Worm (Caenorhabditis elegans) whole organism, L4 larva: ENCODE measurements around the gene C53A5.9.
A peak's percentile ranks its signal among the peaks of the same experiment; 100 is the strongest.

Source experiments
- D1046.2 ChIP-seq: fragments of 200-800 bp; sonication (Bioruptor generic); IDR thresholded peaks from 2 replicates; pipeline ENCODE4 v1.3.6; 2022; ENCODE audit warnings: missing genetic modification characterization, missing compliant biosample characterization
- Y48G9A.11 ChIP-seq: fragments of 200-800 bp; sonication (Bioruptor generic); IDR thresholded peaks from 2 replicates; pipeline ENCODE4 v1.3.6; 2022; ENCODE audit warnings: missing genetic modification reagents, missing genetic modification characterization, missing compliant biosample characterization
- Y75B8A.6 ChIP-seq: fragments of 200-800 bp; sonication (Bioruptor generic); IDR thresholded peaks from 2 replicates; pipeline ENCODE4 v1.3.6; 2022; ENCODE audit warnings: missing genetic modification reagents, missing genetic modification characterization, missing compliant biosample characterization
- ama-1 ChIP-seq: fragments of 150-350 bp; optimal IDR thresholded peaks from 2 replicates; lab custom pipeline; 2014; ENCODE audit warnings: inconsistent platforms, mixed read lengths
- attf-4 ChIP-seq: sonication (generic microtip); optimal IDR thresholded peaks from 3 replicates; lab custom pipeline; 2017; ENCODE audit warnings: missing biosample characterization, missing genetic modification characterization
- ceh-28 ChIP-seq: fragments of 150-350 bp; optimal IDR thresholded peaks from 2 replicates; lab custom pipeline; 2014; ENCODE audit warnings: missing biosample characterization, missing genetic modification reagents, missing genetic modification characterization
- ceh-82 ChIP-seq: sonication (generic microtip); optimal IDR thresholded peaks from 2 replicates; lab custom pipeline; 2017; ENCODE audit warnings: missing biosample characterization, missing genetic modification characterization
- cey-2 ChIP-seq: sonication (generic microtip); optimal IDR thresholded peaks from 3 replicates; lab custom pipeline; 2017; ENCODE audit warnings: missing genetic modification characterization, mild to moderate bottlenecking, missing compliant biosample characterization, antibody characterized with exemption, borderline replicate concordance; ENCODE audit not compliant: insufficient read depth
- daf-16 ChIP-seq, 3 experiments: sonication (generic microtip); optimal IDR thresholded peaks; 2 replicates each; lab custom pipeline; 2016 to 2017; ENCODE audit warnings: missing genetic modification characterization in 3 of 3, missing genetic modification reagents in 3 of 3, mild to moderate bottlenecking in 2 of 3, missing compliant biosample characterization in 2 of 3, missing biosample characterization in 1 of 3, moderate library complexity in 1 of 3
- daf-19 ChIP-seq: fragments of 200-800 bp; sonication (Bioruptor generic); conservative IDR thresholded peaks from 2 replicates; pipeline ENCODE4 v1.3.6; 2022; ENCODE audit warnings: missing genetic modification characterization, missing compliant biosample characterization
- dve-1 ChIP-seq: sonication (generic microtip); optimal IDR thresholded peaks from 2 replicates; lab custom pipeline; 2017; ENCODE audit warnings: antibody characterized with exemption, mild to moderate bottlenecking, missing genetic modification characterization, missing compliant biosample characterization; ENCODE audit not compliant: insufficient read depth
- egl-27 ChIP-seq: sonication (generic microtip); optimal IDR thresholded peaks from 3 replicates; lab custom pipeline; 2017; ENCODE audit warnings: missing biosample characterization, missing genetic modification reagents, missing genetic modification characterization
- egl-43 ChIP-seq: fragments of 200-800 bp; sonication (Bioruptor generic); IDR thresholded peaks from 2 replicates; pipeline ENCODE4 v1.3.6; 2022; ENCODE audit warnings: missing genetic modification reagents, missing genetic modification characterization, missing compliant biosample characterization
- hlh-11 ChIP-seq: fragments of 200-800 bp; sonication (Bioruptor generic); optimal IDR thresholded peaks from 2 replicates; lab custom pipeline; 2018; ENCODE audit warnings: mild to moderate bottlenecking, missing genetic modification characterization, missing compliant biosample characterization
- hlh-30 ChIP-seq: sonication (generic microtip); optimal IDR thresholded peaks from 2 replicates; lab custom pipeline; 2017; ENCODE audit warnings: antibody characterized with exemption, mild to moderate bottlenecking, missing genetic modification characterization, missing compliant biosample characterization; ENCODE audit not compliant: insufficient read depth
- lin-15B ChIP-seq: fragments of 150-350 bp; sonication (generic microtip); optimal IDR thresholded peaks from 3 replicates; lab custom pipeline; 2014; ENCODE audit warnings: missing biosample characterization, missing genetic modification characterization
- lin-39 ChIP-seq: fragments of 150-350 bp; optimal IDR thresholded peaks from 2 replicates; lab custom pipeline; 2014; ENCODE audit warnings: missing biosample characterization, missing genetic modification reagents, missing genetic modification characterization
- lir-3 ChIP-seq: sonication (generic microtip); optimal IDR thresholded peaks from 2 replicates; lab custom pipeline; 2016; ENCODE audit warnings: mild to moderate bottlenecking, missing genetic modification characterization, missing compliant biosample characterization
- lsy-2 ChIP-seq, 2 experiments: fragments of 150-350 bp in 1 of 2; sonication (generic microtip) in 1 of 2; optimal IDR thresholded peaks; 2 replicates each; lab custom pipeline; 2014 to 2017; ENCODE audit warnings: missing biosample characterization in 2 of 2, missing genetic modification characterization in 2 of 2
- madf-9 ChIP-seq: fragments of 200-800 bp; sonication (Bioruptor generic); conservative IDR thresholded peaks from 2 replicates; pipeline ENCODE4 v1.3.6; 2022; ENCODE audit warnings: missing genetic modification reagents, missing genetic modification characterization, missing compliant biosample characterization
- mdl-1 ChIP-seq, 2 experiments: fragments of 150-350 bp in 1 of 2; sonication (generic microtip) in 1 of 2; optimal IDR thresholded peaks; 2 replicates each; lab custom pipeline; 2014 to 2017; ENCODE audit warnings: missing biosample characterization in 2 of 2, missing genetic modification characterization in 2 of 2
- mep-1 ChIP-seq: fragments of 150-350 bp; sonication (generic microtip); optimal IDR thresholded peaks from 3 replicates; lab custom pipeline; 2014; ENCODE audit warnings: missing biosample characterization, missing genetic modification characterization
- mxl-3 ChIP-seq: fragments of 200-800 bp; sonication (Bioruptor generic); optimal IDR thresholded peaks from 2 replicates; lab custom pipeline; 2018; ENCODE audit warnings: mild to moderate bottlenecking, missing genetic modification characterization, missing compliant biosample characterization
- nhr-237 ChIP-seq: sonication (generic microtip); optimal IDR thresholded peaks from 2 replicates; lab custom pipeline; 2017; ENCODE audit warnings: missing biosample characterization, missing genetic modification characterization
- nhr-28 ChIP-seq: fragments of 150-350 bp; optimal IDR thresholded peaks from 2 replicates; lab custom pipeline; 2014; ENCODE audit warnings: missing biosample characterization, missing genetic modification characterization
- nhr-48 ChIP-seq: sonication (generic microtip); optimal IDR thresholded peaks from 2 replicates; lab custom pipeline; 2016; ENCODE audit warnings: mild to moderate bottlenecking, missing genetic modification characterization, missing compliant biosample characterization
- nhr-6 ChIP-seq: fragments of 150-350 bp; optimal IDR thresholded peaks from 2 replicates; lab custom pipeline; 2014; ENCODE audit warnings: missing biosample characterization, missing genetic modification characterization
- nhr-76 ChIP-seq: fragments of 150-350 bp; optimal IDR thresholded peaks from 2 replicates; lab custom pipeline; 2014; ENCODE audit warnings: missing biosample characterization, missing genetic modification characterization
- nhr-77 ChIP-seq: fragments of 150-350 bp; optimal IDR thresholded peaks from 2 replicates; lab custom pipeline; 2014; ENCODE audit warnings: missing biosample characterization, missing genetic modification characterization
- rbr-2 ChIP-seq: sonication (generic microtip); optimal IDR thresholded peaks from 2 replicates; lab custom pipeline; 2016; ENCODE audit warnings: missing genotype, missing genetic modification characterization, missing compliant biosample characterization
- snpc-1.2 ChIP-seq: fragments of 200-800 bp; sonication (Bioruptor generic); IDR thresholded peaks from 2 replicates; pipeline ENCODE4 v1.3.6; 2022; ENCODE audit warnings: missing genetic modification reagents, missing genetic modification characterization, missing compliant biosample characterization
- snpc-4 ChIP-seq: fragments of 150-350 bp; optimal IDR thresholded peaks from 2 replicates; lab custom pipeline; 2014; ENCODE audit warnings: missing biosample characterization, missing genetic modification characterization
- spr-3 ChIP-seq: fragments of 200-800 bp; sonication (Bioruptor generic); optimal IDR thresholded peaks from 2 replicates; lab custom pipeline; 2018; ENCODE audit warnings: mild to moderate bottlenecking, missing genetic modification characterization, missing compliant biosample characterization
- tra-1 ChIP-seq: fragments of 200-800 bp; sonication (Bioruptor generic); IDR thresholded peaks from 2 replicates; pipeline ENCODE4 v1.3.6; 2022; ENCODE audit warnings: missing genetic modification reagents, missing genetic modification characterization, missing compliant biosample characterization
- unc-39 ChIP-seq: sonication (generic microtip); optimal IDR thresholded peaks from 2 replicates; lab custom pipeline; 2017; ENCODE audit warnings: missing biosample characterization, missing genetic modification characterization
- unc-62 ChIP-seq, 3 experiments: fragments of 150-350 bp in 1 of 3; sonication (generic microtip); optimal IDR thresholded peaks in 2 of 3; peaks in 1 of 3; 1 replicate in 1 of 3; 2 replicates in 2 of 3; lab custom pipeline; 2014 to 2017; ENCODE audit warnings: missing biosample characterization in 3 of 3, missing genetic modification characterization in 3 of 3, missing genetic modification reagents in 3 of 3, missing genotype in 1 of 3
- zfp-2 ChIP-seq: sonication (generic microtip); optimal IDR thresholded peaks from 2 replicates; lab custom pipeline; 2016; ENCODE audit warnings: mild to moderate bottlenecking, missing genetic modification characterization, missing compliant biosample characterization
- zfp-3 ChIP-seq: fragments of 200-800 bp; sonication (Bioruptor generic); conservative IDR thresholded peaks from 2 replicates; pipeline ENCODE4 v1.3.6; 2022; ENCODE audit warnings: missing genetic modification reagents, missing genetic modification characterization, missing compliant biosample characterization
- ztf-7 ChIP-seq: fragments of 150-350 bp; optimal IDR thresholded peaks from 2 replicates; lab custom pipeline; 2014; ENCODE audit warnings: missing biosample characterization, missing genetic modification characterization

C53A5.9 gene

ce11 chrV:14521000-14521399 lies 37.7 kb downstream of the C53A5.9 start, which contains the start of gene C53A5.17:
C53A5.17 (minus strand) TSS chrV:14521100.
- TF ChIP-seq nhr-6 (tag; lab: Kevin White, UChicago) (no peak), unc-62 (GFP tag; optimal IDR thresholded peaks at IDR 0.05 in 1 of 2; lab: Kevin White, UChicago) (peak in 1 of 2 experiments; percentile 32), unc-62 (tag; optimal IDR thresholded peaks at IDR 0.05; lab: Kevin White, UChicago) (no peak)
- TF ChIP-seq, all 104 proteins: peak for 1

DNA sequence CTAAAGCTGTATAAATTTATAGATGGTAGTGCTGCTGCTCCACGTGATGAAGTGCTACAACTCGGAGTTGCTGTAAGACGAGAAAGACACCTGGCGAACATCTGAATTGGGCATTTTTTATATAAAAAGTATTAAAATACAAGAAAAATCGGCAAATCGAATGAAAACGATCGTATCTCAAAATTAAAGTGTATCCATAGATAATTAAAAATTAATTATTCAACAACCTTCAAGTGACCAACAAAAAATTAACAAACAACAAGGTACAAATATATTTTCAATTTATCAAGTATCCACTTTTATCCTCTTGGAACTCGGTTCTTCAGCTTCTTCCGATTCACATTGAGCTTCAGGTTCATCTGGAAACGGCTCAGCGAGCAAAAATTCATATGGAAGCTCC lies 39.4 kb downstream of the C53A5.9 start, which contains the start of gene R02D5.8:
Gene R02D5.8, minus strand, starts transcription at position 101 of the 400 bp plus-strand sequence.
- TF ChIP-seq zfp-3 (GFP tag; lab: Robert Waterston, UW) (no peak), ama-1 (lab: Kevin White, UChicago) (no peak), lin-15B (tag; lab: Kevin White, UChicago) (no peak), ceh-28 (tag; lab: Kevin White, UChicago) (no peak), daf-19 (GFP tag; lab: Robert Waterston, UW) (no peak), ceh-82 (tag; lab: Kevin White, UChicago) (no peak), ztf-7 (tag; lab: Kevin White, UChicago) (no peak), madf-9 (GFP tag; lab: Robert Waterston, UW) (no peak), Y75B8A.6 (no peak), snpc-1.2 (no peak), mxl-3 (GFP tag; lab: Kevin White, UChicago) (no peak), dve-1 (no peak), nhr-237 (tag; lab: Kevin White, UChicago) (no peak), spr-3 (GFP tag; lab: Kevin White, UChicago) (no peak), hlh-11 (tag; lab: Kevin White, UChicago) (no peak), nhr-48 (tag; lab: Kevin White, UChicago) (no peak), lir-3 (no peak), snpc-4 (tag; lab: Kevin White, UChicago) (no peak)

DNA sequence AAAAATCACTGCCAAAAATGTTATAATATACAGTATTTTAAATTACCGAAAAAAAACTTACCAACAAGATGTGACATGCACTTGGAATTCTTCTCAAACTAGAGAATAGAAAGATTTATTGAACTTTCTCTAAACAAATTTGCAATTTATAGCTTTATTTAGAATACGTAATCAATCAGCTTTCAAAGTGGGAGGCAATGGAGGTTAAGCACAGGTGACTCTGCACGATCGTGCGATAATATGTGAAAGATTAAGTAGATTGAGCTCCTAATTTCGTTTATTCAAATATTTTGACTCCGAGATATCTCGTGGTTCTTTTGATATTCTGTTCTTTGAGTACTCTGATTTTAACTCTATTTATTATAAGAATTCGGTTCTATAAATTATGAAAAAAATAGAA lies 40.6 kb downstream of the C53A5.9 start, which contains the start of gene R02D5.6:
Gene R02D5.6, minus strand, starts transcription at position 101 of the 400 bp plus-strand sequence.
- TF ChIP-seq rbr-2 (tag; lab: Kevin White, UChicago) (no peak), madf-9 (GFP tag; lab: Robert Waterston, UW) (no peak), daf-16 (GFP tag; optimal IDR thresholded peaks at IDR 0.05; lab: Kevin White, UChicago) (no peak), daf-16 (tag; optimal IDR thresholded peaks at IDR 0.05; lab: Kevin White, UChicago) (no peak), zfp-2 (no peak), Y48G9A.11 (GFP tag; lab: Robert Waterston, UW) (no peak), lir-3 (no peak), mep-1 (tag; lab: Kevin White, UChicago) (no peak), egl-43 (GFP tag; lab: Robert Waterston, UW) (no peak), lsy-2 (tag; optimal IDR thresholded peaks at IDR 0.05; lab: Kevin White, UChicago) (no peak), lin-39 (tag; lab: Kevin White, UChicago) (no peak), egl-27 (tag; lab: Kevin White, UChicago) (no peak)

- TF ChIP-seq dve-1 = peak; percentile 61
- no peak for TF ChIP-seq D1046.2 (GFP tag; lab: Robert Waterston, UW)
- peak; percentile 52 for TF ChIP-seq cey-2 (tag; lab: Kevin White, UChicago)
- TF ChIP-seq tra-1 (GFP tag; lab: Robert Waterston, UW) = peak; percentile 54; the same call in 1 of the 2 replicates
- no peak for TF ChIP-seq unc-39 (tag; lab: Kevin White, UChicago)
- peak; percentile 89 for TF ChIP-seq nhr-28 (tag; lab: Kevin White, UChicago)
- TF ChIP-seq unc-62 (GFP tag; optimal IDR thresholded peaks at IDR 0.05 in 1 of 2; lab: Kevin White, UChicago) = peak in 1 of 2 experiments; percentile 85
- no peak for TF ChIP-seq unc-62 (tag; optimal IDR thresholded peaks at IDR 0.05; lab: Kevin White, UChicago)
- peak; percentile 47 for TF ChIP-seq nhr-77 (tag; lab: Kevin White, UChicago)
- TF ChIP-seq hlh-30 (tag; lab: Kevin White, UChicago) = peak; percentile 85
- TF ChIP-seq nhr-6 (tag; lab: Kevin White, UChicago) = peak; percentile 85
- no peak for TF ChIP-seq attf-4 (tag; lab: Kevin White, UChicago)
- TF ChIP-seq mxl-3 (GFP tag; lab: Kevin White, UChicago) = peak; percentile 91
- peak; percentile 14 for TF ChIP-seq nhr-76
- peak; percentile 77 to 97 for TF ChIP-seq mdl-1 (tag; optimal IDR thresholded peaks at IDR 0.05; lab: Kevin White, UChicago)
Observed at ce11 chrV:14510746-14511145, 47.9 kb downstream of the C53A5.9 start, which contains the start of gene R02D5.9. R02D5.9 (minus strand) TSS chrV:14511123.
